Comparison of ENCODE assay signal across 1 fruit fly cellular context in genomic region chr3L:540432-540973, dm6.
TF ChIP-seq lines count a peak whose summit lies in the region.

Gene klar, minus strand, starts transcription at chr3L:540614.
Gene BORCS6, plus strand, starts transcription at chr3L:540851.

TF ChIP-seq in whole organism, embryonic, 481 proteins besides CTCF, POLR2A, EP300 and RAD21 (continued from another document and continues in another):
- no peak for TF ChIP-seq ems (GFP tag; optimal IDR thresholded peaks at IDR 0.05; lab: Kevin White, UChicago)
- peak; percentile 72 for TF ChIP-seq jumu (GFP tag; optimal IDR thresholded peaks at IDR 0.05; lab: Kevin White, UChicago)
- no peak for TF ChIP-seq pros (GFP tag; optimal IDR thresholded peaks at IDR 0.05; lab: Kevin White, UChicago)
- peak; percentile 95 for TF ChIP-seq amos (GFP tag; IDR thresholded peaks at IDR 0.05; lab: Robert Waterston, UW; ENCODE audit: partially characterized antibody)
- TF ChIP-seq Abd-B (GFP tag; optimal IDR thresholded peaks at IDR 0.05; lab: Kevin White, UChicago), result peak; percentile 60
- TF ChIP-seq ci (GFP tag; IDR thresholded peaks at IDR 0.05; lab: Robert Waterston, UW), result peak; percentile 71; the same call in 2 of the 3 replicates
- peak; percentile 35; the same call in 1 of the 2 replicates for TF ChIP-seq CG14014 (GFP tag; IDR thresholded peaks at IDR 0.05; lab: Robert Waterston, UW)
- TF ChIP-seq bigmax (GFP tag; optimal IDR thresholded peaks at IDR 0.05; lab: Kevin White, UChicago), result no peak
- peak; percentile 32 for TF ChIP-seq CG12744 (GFP tag; optimal IDR thresholded peaks at IDR 0.05; lab: Kevin White, UChicago)
- peak; percentile 6 for TF ChIP-seq CG4820 (GFP tag; optimal IDR thresholded peaks at IDR 0.05; lab: Kevin White, UChicago)
- TF ChIP-seq lbe (GFP tag; optimal IDR thresholded peaks at IDR 0.05; lab: Kevin White, UChicago), result peak; percentile 28
- TF ChIP-seq CG10543 (GFP tag; optimal IDR thresholded peaks at IDR 0.05; lab: Kevin White, UChicago), result peak; percentile 69
- peak; percentile 42 for TF ChIP-seq MESR4 (GFP tag; optimal IDR thresholded peaks at IDR 0.05; lab: Kevin White, UChicago)
- TF ChIP-seq CoRest (tag; optimal IDR thresholded peaks at IDR 0.05; lab: Kevin White, UChicago), result peak; percentile 71
- TF ChIP-seq unc-4 (GFP tag; IDR thresholded peaks at IDR 0.05; lab: Robert Waterston, UW; ENCODE audit: partially characterized antibody), result peak; percentile 98
- peak; percentile 8 for TF ChIP-seq Sry-β (GFP tag; optimal IDR thresholded peaks at IDR 0.05; lab: Kevin White, UChicago)
- TF ChIP-seq gsb-n (tag; optimal IDR thresholded peaks at IDR 0.05; lab: Kevin White, UChicago), result peak; percentile 25
- no peak for TF ChIP-seq Tbp (GFP tag; optimal IDR thresholded peaks at IDR 0.05; lab: Kevin White, UChicago)
- TF ChIP-seq CG8765 (GFP tag; IDR thresholded peaks at IDR 0.05; lab: Robert Waterston, UW), result no peak
- no peak for TF ChIP-seq CG6175 (GFP tag; IDR thresholded peaks at IDR 0.05; lab: Robert Waterston, UW)
- TF ChIP-seq tll (GFP tag; optimal IDR thresholded peaks at IDR 0.05; lab: Kevin White, UChicago), result peak in 1 of 2 experiments; percentile 88
- peak; percentile 58 for TF ChIP-seq p53 (GFP tag; optimal IDR thresholded peaks at IDR 0.05; lab: Kevin White, UChicago)
- peak; percentile 97 for TF ChIP-seq gfzf (GFP tag; optimal IDR thresholded peaks at IDR 0.05; lab: Kevin White, UChicago)
- peak; percentile 92 for TF ChIP-seq Med (GFP tag; lab: Kevin White, UChicago)
- peak; percentile 64 for TF ChIP-seq CG9817 (tag; optimal IDR thresholded peaks at IDR 0.05; lab: Kevin White, UChicago)
- TF ChIP-seq CG12391 (tag; optimal IDR thresholded peaks at IDR 0.05; lab: Kevin White, UChicago), result peak; percentile 79
- TF ChIP-seq CG10147 (GFP tag; optimal IDR thresholded peaks at IDR 0.05; lab: Kevin White, UChicago), result peak; percentile 69
- 0 out of 2 replicates have a peak, but pooled peaks have one; percentile 7 for TF ChIP-seq stc (GFP tag; IDR thresholded peaks at IDR 0.05; lab: Robert Waterston, UW)
- TF ChIP-seq Doc2 (GFP tag; IDR thresholded peaks at IDR 0.05; lab: Robert Waterston, UW), result no peak
- TF ChIP-seq CG15696 (tag; optimal IDR thresholded peaks at IDR 0.05; lab: Kevin White, UChicago), result peak; percentile 39
- TF ChIP-seq Dp (GFP tag; optimal IDR thresholded peaks at IDR 0.05; lab: Kevin White, UChicago), result peak; percentile 48
- no peak for TF ChIP-seq wdn (GFP tag; IDR thresholded peaks at IDR 0.05; lab: Robert Waterston, UW)
- no peak for TF ChIP-seq lov (optimal IDR thresholded peaks at IDR 0.05; lab: Kevin White, UChicago)
- TF ChIP-seq lov (GFP tag; IDR thresholded peaks at IDR 0.05; lab: Robert Waterston, UW), result no peak
- TF ChIP-seq prd (optimal IDR thresholded peaks at IDR 0.05; lab: Kevin White, UChicago), result no peak
- peak; percentile 66 for TF ChIP-seq prd (GFP tag; IDR thresholded peaks at IDR 0.05; lab: Robert Waterston, UW)
- TF ChIP-seq CHES-1-like (GFP tag; optimal IDR thresholded peaks at IDR 0.05; lab: Kevin White, UChicago), result peak; percentile 75
- peak; percentile 51 for TF ChIP-seq CG4282 (GFP tag; optimal IDR thresholded peaks at IDR 0.05; lab: Kevin White, UChicago)
- TF ChIP-seq dm (GFP tag; optimal IDR thresholded peaks at IDR 0.05; lab: Kevin White, UChicago), result peak; percentile 59
- TF ChIP-seq fru (optimal IDR thresholded peaks at IDR 0.05; lab: Kevin White, UChicago), result no peak
- no peak for TF ChIP-seq h (optimal IDR thresholded peaks at IDR 0.05; lab: Kevin White, UChicago)
- peak; percentile 27 for TF ChIP-seq CG4707 (GFP tag; optimal IDR thresholded peaks at IDR 0.05; lab: Kevin White, UChicago)
- TF ChIP-seq CG2199 (GFP tag; IDR thresholded peaks at IDR 0.05; lab: Robert Waterston, UW), result no peak
- TF ChIP-seq zfh1 (GFP tag; IDR thresholded peaks at IDR 0.05; lab: Robert Waterston, UW), result peak; percentile 20; the same call in 1 of the 3 replicates
- peak; percentile 95 for TF ChIP-seq CG30020 (tag; optimal IDR thresholded peaks at IDR 0.05; lab: Kevin White, UChicago)
- TF ChIP-seq Hr78 (GFP tag; optimal IDR thresholded peaks at IDR 0.05; lab: Kevin White, UChicago), result peak in 1 of 2 experiments; percentile 6
- peak; percentile 99 for TF ChIP-seq BEAF-32 (GFP tag; optimal IDR thresholded peaks at IDR 0.05; lab: Kevin White, UChicago)
- TF ChIP-seq Hr3 (GFP tag; optimal IDR thresholded peaks at IDR 0.05; lab: Kevin White, UChicago), result peak; percentile 58
- peak; percentile 61 for TF ChIP-seq CG8924 (tag; optimal IDR thresholded peaks at IDR 0.05; lab: Kevin White, UChicago)
- TF ChIP-seq Eip74EF (GFP tag; optimal IDR thresholded peaks at IDR 0.05; lab: Kevin White, UChicago), result no peak
- peak; percentile 75 for TF ChIP-seq CG10267 (tag; optimal IDR thresholded peaks at IDR 0.05; lab: Kevin White, UChicago)
- no peak for TF ChIP-seq Aef1 (GFP tag; IDR thresholded peaks at IDR 0.05; lab: Robert Waterston, UW)
- TF ChIP-seq dmrt99B (tag; optimal IDR thresholded peaks at IDR 0.05; lab: Kevin White, UChicago), result peak; percentile 4
- TF ChIP-seq CG17361 (GFP tag; IDR thresholded peaks at IDR 0.05; lab: Robert Waterston, UW), result peak; percentile 70
- peak; percentile 36 for TF ChIP-seq CG3163 (GFP tag; optimal IDR thresholded peaks at IDR 0.05; lab: Kevin White, UChicago)
- TF ChIP-seq CG9609 (GFP tag; optimal IDR thresholded peaks at IDR 0.05; lab: Kevin White, UChicago), result peak; percentile 73
- TF ChIP-seq CG17829 (tag; optimal IDR thresholded peaks at IDR 0.05; lab: Kevin White, UChicago), result peak; percentile 47
- peak; percentile 7 for TF ChIP-seq Nf-YB (GFP tag; optimal IDR thresholded peaks at IDR 0.05; lab: Kevin White, UChicago)
- peak; percentile 29 for TF ChIP-seq CG6854 (GFP tag; optimal IDR thresholded peaks at IDR 0.05; lab: Kevin White, UChicago)
- TF ChIP-seq Drgx (GFP tag; IDR thresholded peaks at IDR 0.05; lab: Robert Waterston, UW), result no peak
- peak; percentile 31 for TF ChIP-seq CG12299 (tag; optimal IDR thresholded peaks at IDR 0.05; lab: Kevin White, UChicago)
- no peak for TF ChIP-seq bab2 (GFP tag; optimal IDR thresholded peaks at IDR 0.05; lab: Kevin White, UChicago)
- TF ChIP-seq CG18619 (GFP tag; optimal IDR thresholded peaks at IDR 0.05; lab: Kevin White, UChicago), result peak; percentile 60
- peak; percentile 4 for TF ChIP-seq CG7556 (GFP tag; optimal IDR thresholded peaks at IDR 0.05; lab: Kevin White, UChicago)
- peak; percentile 64 for TF ChIP-seq tx (GFP tag; optimal IDR thresholded peaks at IDR 0.05; lab: Kevin White, UChicago)
- peak; percentile 50 for TF ChIP-seq CG9876 (GFP tag; optimal IDR thresholded peaks at IDR 0.05; lab: Kevin White, UChicago)
- TF ChIP-seq CG10654 (GFP tag; optimal IDR thresholded peaks at IDR 0.05; lab: Kevin White, UChicago), result peak; percentile 53
- TF ChIP-seq Optix (GFP tag; IDR thresholded peaks at IDR 0.05; lab: Robert Waterston, UW), result peak; percentile 18; the same call in 1 of the 3 replicates
- peak; percentile 34 for TF ChIP-seq schlank (tag; optimal IDR thresholded peaks at IDR 0.05; lab: Kevin White, UChicago)
- peak; percentile 61 for TF ChIP-seq CG11504 (tag; optimal IDR thresholded peaks at IDR 0.05; lab: Kevin White, UChicago)
- TF ChIP-seq Gug (GFP tag; IDR thresholded peaks at IDR 0.05; lab: Robert Waterston, UW), result no peak
- TF ChIP-seq Myb (GFP tag; optimal IDR thresholded peaks at IDR 0.05; lab: Kevin White, UChicago), result peak; percentile 78
- TF ChIP-seq CG17328 (GFP tag; IDR thresholded peaks at IDR 0.05; lab: Robert Waterston, UW), result peak; percentile 11; the same call in 1 of the 2 replicates
- TF ChIP-seq Usf (GFP tag; optimal IDR thresholded peaks at IDR 0.05; lab: Kevin White, UChicago), result no peak
- peak; percentile 10 for TF ChIP-seq CG17359 (tag; optimal IDR thresholded peaks at IDR 0.05; lab: Kevin White, UChicago)
- TF ChIP-seq Hmx (GFP tag; optimal IDR thresholded peaks at IDR 0.05; lab: Kevin White, UChicago), result no peak
- peak; percentile 73 for TF ChIP-seq Mad (GFP tag; optimal IDR thresholded peaks at IDR 0.05; lab: Kevin White, UChicago)
- peak; percentile 85 for TF ChIP-seq CG14710 (tag; optimal IDR thresholded peaks at IDR 0.05; lab: Kevin White, UChicago)
- no peak for TF ChIP-seq Ets65A (GFP tag; lab: Kevin White, UChicago)
- peak; percentile 73 to 80 for TF ChIP-seq dpn (GFP tag; optimal IDR thresholded peaks at IDR 0.05; lab: Kevin White, UChicago)
- TF ChIP-seq peb (GFP tag; IDR thresholded peaks at IDR 0.05; lab: Robert Waterston, UW), result 0 out of 2 replicates have a peak, but pooled peaks have one; percentile 8
- TF ChIP-seq CG34224 (GFP tag; IDR thresholded peaks at IDR 0.05; lab: Robert Waterston, UW; ENCODE audit: partially characterized antibody), result peak; percentile 97
- peak; percentile 41; the same call in 1 of the 3 replicates for TF ChIP-seq tgo (GFP tag; IDR thresholded peaks at IDR 0.05; lab: Robert Waterston, UW)
- TF ChIP-seq CG15601 (tag; optimal IDR thresholded peaks at IDR 0.05; lab: Kevin White, UChicago), result peak; percentile 77
- no peak for TF ChIP-seq ttk (GFP tag; IDR thresholded peaks at IDR 0.05; lab: Robert Waterston, UW)
- TF ChIP-seq ERR (GFP tag; optimal IDR thresholded peaks at IDR 0.05; lab: Kevin White, UChicago), result peak; percentile 75
- no peak for TF ChIP-seq sc (optimal IDR thresholded peaks at IDR 0.05; lab: Kevin White, UChicago)
- no peak for TF ChIP-seq sc (GFP tag; optimal IDR thresholded peaks at IDR 0.05; lab: Kevin White, UChicago)
- peak; percentile 41 for TF ChIP-seq CG1024 (GFP tag; IDR thresholded peaks at IDR 0.05; lab: Robert Waterston, UW)
- peak; percentile 98 for TF ChIP-seq CG2129 (GFP tag; IDR thresholded peaks at IDR 0.05; lab: Robert Waterston, UW; ENCODE audit: partially characterized antibody)
- TF ChIP-seq Ssrp (tag; optimal IDR thresholded peaks at IDR 0.05; lab: Kevin White, UChicago), result peak; percentile 46
- TF ChIP-seq yki (optimal IDR thresholded peaks at IDR 0.05; lab: Kevin White, UChicago), result no peak
- peak; percentile 42 for TF ChIP-seq CG12071 (GFP tag; optimal IDR thresholded peaks at IDR 0.05; lab: Kevin White, UChicago)
- peak; percentile 71 for TF ChIP-seq CG34376 (GFP tag; optimal IDR thresholded peaks at IDR 0.05; lab: Kevin White, UChicago)
- peak; percentile 75 for TF ChIP-seq phol (tag; optimal IDR thresholded peaks at IDR 0.05; lab: Kevin White, UChicago)
- TF ChIP-seq otp (GFP tag; IDR thresholded peaks at IDR 0.05; lab: Robert Waterston, UW), result 0 out of 3 replicates have a peak, but pooled peaks have one; percentile 51
- no peak for TF ChIP-seq CG6654 (GFP tag; optimal IDR thresholded peaks at IDR 0.05; lab: Kevin White, UChicago)
- no peak; the same call in 1 of the 2 replicates for TF ChIP-seq klu (GFP tag; IDR thresholded peaks at IDR 0.05; lab: Robert Waterston, UW)
- TF ChIP-seq zen (tag; optimal IDR thresholded peaks at IDR 0.05; lab: Kevin White, UChicago), result peak; percentile 58
- peak; percentile 97 for TF ChIP-seq Scr (GFP tag; IDR thresholded peaks at IDR 0.05; lab: Robert Waterston, UW; ENCODE audit: partially characterized antibody)
- TF ChIP-seq btn (GFP tag; optimal IDR thresholded peaks at IDR 0.05; lab: Kevin White, UChicago), result no peak
- TF ChIP-seq E2f2 (GFP tag; IDR thresholded peaks at IDR 0.05; lab: Robert Waterston, UW), result peak; percentile 62
- no peak; the same call in 1 of the 2 replicates for TF ChIP-seq esg (GFP tag; conservative IDR thresholded peaks at IDR 0.05; lab: Robert Waterston, UW)
- TF ChIP-seq mirr (GFP tag; optimal IDR thresholded peaks at IDR 0.05; lab: Kevin White, UChicago), result peak; percentile 48
- no peak for TF ChIP-seq CG5180 (GFP tag; optimal IDR thresholded peaks at IDR 0.05; lab: Kevin White, UChicago)
- TF ChIP-seq sisA (GFP tag; IDR thresholded peaks at IDR 0.05; lab: Robert Waterston, UW), result no peak
- TF ChIP-seq onecut (GFP tag; IDR thresholded peaks at IDR 0.05; lab: Robert Waterston, UW), result peak; percentile 54
- no peak for TF ChIP-seq nom (GFP tag; optimal IDR thresholded peaks at IDR 0.05; lab: Kevin White, UChicago)
- peak; percentile 12; the same call in 1 of the 2 replicates for TF ChIP-seq Ada2b (GFP tag; IDR thresholded peaks at IDR 0.05; lab: Robert Waterston, UW)
- TF ChIP-seq row (GFP tag; IDR thresholded peaks at IDR 0.05; lab: Robert Waterston, UW), result peak; percentile 96
- TF ChIP-seq pan (optimal IDR thresholded peaks at IDR 0.05; lab: Kevin White, UChicago), result no peak
- TF ChIP-seq pan (GFP tag; optimal IDR thresholded peaks at IDR 0.05 in 1 of 2, IDR thresholded peaks at IDR 0.05 in 1 of 2), result peak in 1 of 2 experiments; percentile 34
- no peak for TF ChIP-seq org-1 (GFP tag; optimal IDR thresholded peaks at IDR 0.05; lab: Kevin White, UChicago)
- no peak for TF ChIP-seq Sox100B (GFP tag; optimal IDR thresholded peaks at IDR 0.05; lab: Kevin White, UChicago)
- TF ChIP-seq tio (GFP tag; optimal IDR thresholded peaks at IDR 0.05; lab: Kevin White, UChicago), result no peak
- TF ChIP-seq Camta (GFP tag; optimal IDR thresholded peaks at IDR 0.05; lab: Kevin White, UChicago), result peak; percentile 64
- peak; percentile 56 for TF ChIP-seq NC2β (GFP tag; optimal IDR thresholded peaks at IDR 0.05; lab: Kevin White, UChicago)
- TF ChIP-seq chinmo (GFP tag; IDR thresholded peaks at IDR 0.05; lab: Robert Waterston, UW; ENCODE audit: partially characterized antibody), result peak; percentile 95
- TF ChIP-seq CG2712 (tag; optimal IDR thresholded peaks at IDR 0.05; lab: Kevin White, UChicago), result peak; percentile 75
- TF ChIP-seq trh (GFP tag; optimal IDR thresholded peaks at IDR 0.05; lab: Kevin White, UChicago), result peak; percentile 60
- TF ChIP-seq YL-1 (GFP tag; optimal IDR thresholded peaks at IDR 0.05; lab: Kevin White, UChicago), result peak; percentile 70
- TF ChIP-seq CG10274 (GFP tag; optimal IDR thresholded peaks at IDR 0.05; lab: Kevin White, UChicago), result no peak
- TF ChIP-seq CG11696 (GFP tag; IDR thresholded peaks at IDR 0.05; lab: Robert Waterston, UW), result no peak
- no peak for TF ChIP-seq CG7271 (tag; optimal IDR thresholded peaks at IDR 0.05; lab: Kevin White, UChicago)
- TF ChIP-seq gcm2 (GFP tag; optimal IDR thresholded peaks at IDR 0.05; lab: Kevin White, UChicago), result peak; percentile 20
- TF ChIP-seq Opbp (GFP tag; IDR thresholded peaks at IDR 0.05; lab: Robert Waterston, UW; ENCODE audit: partially characterized antibody), result peak; percentile 95
- TF ChIP-seq MTF-1 (GFP tag; optimal IDR thresholded peaks at IDR 0.05; lab: Kevin White, UChicago; ENCODE audit: borderline replicate concordance), result no peak
- peak; percentile 48 for TF ChIP-seq Sox102F (GFP tag; optimal IDR thresholded peaks at IDR 0.05; lab: Kevin White, UChicago)
- TF ChIP-seq ac (GFP tag; optimal IDR thresholded peaks at IDR 0.05; lab: Kevin White, UChicago), result no peak
- no peak for TF ChIP-seq wor (GFP tag; IDR thresholded peaks at IDR 0.05; lab: Robert Waterston, UW)
- TF ChIP-seq CG3407 (GFP tag; optimal IDR thresholded peaks at IDR 0.05; lab: Kevin White, UChicago), result no peak
